Worm (Caenorhabditis elegans): Measurements from ENCODE around the gene srh-1.

DNA sequence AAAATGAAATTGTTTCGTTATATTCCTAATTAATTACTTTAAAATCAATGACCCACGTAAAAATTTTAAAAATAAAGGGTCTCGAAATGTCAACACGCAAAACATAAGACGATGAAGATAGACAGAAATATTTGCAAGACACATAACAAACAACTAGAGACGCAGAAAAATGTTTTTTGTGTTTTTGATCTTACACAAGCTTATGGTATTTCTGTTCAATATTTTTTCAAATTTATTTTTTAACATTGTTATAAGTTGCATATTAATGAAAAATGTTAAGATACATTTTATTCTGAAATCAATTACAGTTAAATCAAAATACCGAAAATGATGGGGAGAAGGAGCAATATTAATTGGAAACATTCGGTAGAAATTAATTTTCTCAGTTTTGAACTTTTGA, 27.8 kb downstream of the srh-1 start, which contains the start of gene C55A6.3:
- no peak for TF ChIP-seq daf-8 (GFP tag; IDR thresholded peaks at IDR 0.05)
- TF ChIP-seq hmg-1.1 (GFP tag; IDR thresholded peaks at IDR 0.05) = no peak
- no peak for TF ChIP-seq cey-2 (tag; optimal IDR thresholded peaks at IDR 0.05; ENCODE audit: borderline replicate concordance, insufficient read depth)
- TF ChIP-seq fkh-10 (GFP tag; optimal IDR thresholded peaks at IDR 0.05) = no peak
- TF ChIP-seq snpc-4 (tag; optimal IDR thresholded peaks at IDR 0.05) = no peak

Data from whole organism, L4 larva.